Worm (Caenorhabditis elegans): Measurements from ENCODE around the gene Y41E3.8.

- TF ChIP-seq scrt-1 (GFP tag; IDR thresholded peaks at IDR 0.05) = no peak
- TF ChIP-seq tra-4 (tag; optimal IDR thresholded peaks at IDR 0.05) = no peak
- TF ChIP-seq ama-1 (optimal IDR thresholded peaks at IDR 0.05) = no peak
- no peak for TF ChIP-seq F13C5.2 (tag; optimal IDR thresholded peaks at IDR 0.05)
- TF ChIP-seq sea-1 (GFP tag; conservative IDR thresholded peaks at IDR 0.05) = no peak
- no peak for TF ChIP-seq ceh-13 (GFP tag; optimal IDR thresholded peaks at IDR 0.05)
- TF ChIP-seq hmg-4 (GFP tag; optimal IDR thresholded peaks at IDR 0.05) = no peak
- no peak for TF ChIP-seq B0310.2 (tag; optimal IDR thresholded peaks at IDR 0.05)
Observed at ce11 chrIV:15028891-15029290, at the start of gene Y41E3.8.
